Fruit fly (Drosophila melanogaster) whole organism, embryonic: Measurements from ENCODE around the gene CG18766.

ENCODE experiments used
- ATbp ChIP-seq: fragments of 200-800 bp; sonication (Bioruptor generic); optimal IDR thresholded peaks from 2 replicates; lab custom pipeline; 2017; ENCODE audit warnings: missing biosample characterization, mild to moderate bottlenecking, missing genetic modification characterization, missing genetic modification reagents
- B-H2 ChIP-seq: fragments of 200-800 bp; sonication (Bioruptor generic); optimal IDR thresholded peaks from 2 replicates; lab custom pipeline; 2018; ENCODE audit warnings: missing biosample characterization, mild to moderate bottlenecking, missing genetic modification characterization
- BEAF-32 ChIP-seq: fragments of 200-800 bp; sonication (Bioruptor generic); optimal IDR thresholded peaks from 3 replicates; lab custom pipeline; 2017; ENCODE audit warnings: missing biosample characterization, missing genetic modification characterization, mild to moderate bottlenecking, moderate library complexity, missing genetic modification reagents
- BtbVII ChIP-seq: fragments of 200-800 bp; sonication (Bioruptor generic); optimal IDR thresholded peaks from 3 replicates; lab custom pipeline; 2017; ENCODE audit warnings: missing biosample characterization, mild to moderate bottlenecking, missing genetic modification characterization
- CG10565 ChIP-seq: fragments of 200-800 bp; sonication (Bioruptor generic); optimal IDR thresholded peaks from 3 replicates; lab custom pipeline; 2016; ENCODE audit warnings: missing biosample characterization, mild to moderate bottlenecking, missing genetic modification characterization
- CG12744 ChIP-seq: fragments of 200-800 bp; sonication (Bioruptor generic); optimal IDR thresholded peaks from 2 replicates; lab custom pipeline; 2016; ENCODE audit warnings: missing biosample characterization, missing genetic modification characterization
- CG13894 ChIP-seq: fragments of 200-800 bp; sonication (Bioruptor generic); optimal IDR thresholded peaks from 3 replicates; lab custom pipeline; 2018; ENCODE audit warnings: missing biosample characterization, mild to moderate bottlenecking, missing genetic modification characterization, moderate library complexity
- CG14860 ChIP-seq: fragments of 200-800 bp; sonication (Bioruptor generic); IDR thresholded peaks from 3 replicates; pipeline ENCODE4 v1.3.6; 2022; ENCODE audit warnings: missing biosample characterization, missing genetic modification characterization; ENCODE audit not compliant: partially characterized antibody
- CG14965 ChIP-seq: fragments of 200-800 bp; sonication (Bioruptor generic); optimal IDR thresholded peaks from 2 replicates; lab custom pipeline; 2016; ENCODE audit warnings: missing biosample characterization, missing genetic modification characterization, borderline replicate concordance
- CG16863 ChIP-seq: fragments of 200-800 bp; sonication (Bioruptor generic); optimal IDR thresholded peaks from 3 replicates; lab custom pipeline; 2016; ENCODE audit warnings: missing biosample characterization, missing genetic modification characterization
- CG17328 ChIP-seq: fragments of 200-800 bp; sonication (Bioruptor generic); IDR thresholded peaks from 2 replicates; pipeline ENCODE4 v1.3.6; 2022; ENCODE audit warnings: missing biosample characterization, missing genetic modification characterization
- CG30403 ChIP-seq: fragments of 200-800 bp; sonication (Bioruptor generic); optimal IDR thresholded peaks from 3 replicates; lab custom pipeline; 2016; ENCODE audit warnings: missing biosample characterization, missing genetic modification characterization
- CG3281 ChIP-seq: fragments of 200-800 bp; sonication (Bioruptor generic); optimal IDR thresholded peaks from 3 replicates; lab custom pipeline; 2017; ENCODE audit warnings: missing biosample characterization, mild to moderate bottlenecking, missing genetic modification characterization
- CG4282 ChIP-seq: fragments of 200-800 bp; sonication (Bioruptor generic); optimal IDR thresholded peaks from 2 replicates; lab custom pipeline; 2016; ENCODE audit warnings: missing biosample characterization, missing genetic modification characterization
- CG8478 ChIP-seq: fragments of >200 bp; optimal IDR thresholded peaks from 2 replicates; lab custom pipeline; 2018
- D19A ChIP-seq: fragments of 200-800 bp; optimal IDR thresholded peaks from 3 replicates; lab custom pipeline; 2019; ENCODE audit warnings: missing biosample characterization, mild to moderate bottlenecking, missing genetic modification characterization, moderate library complexity
- HmgZ ChIP-seq: fragments of 200-800 bp; sonication (Bioruptor generic); optimal IDR thresholded peaks from 2 replicates; lab custom pipeline; 2018; ENCODE audit warnings: missing biosample characterization, mild to moderate bottlenecking, missing genetic modification characterization
- Hr3 ChIP-seq: fragments of 200-800 bp; sonication (Bioruptor generic); optimal IDR thresholded peaks from 3 replicates; lab custom pipeline; 2016; ENCODE audit warnings: missing biosample characterization, missing genetic modification characterization
- Lhr ChIP-seq: fragments of 200-800 bp; sonication (Bioruptor generic); optimal IDR thresholded peaks from 3 replicates; lab custom pipeline; 2017; ENCODE audit warnings: mild to moderate bottlenecking, missing biosample characterization, missing genetic modification reagents, missing genetic modification characterization
- NC2α ChIP-seq: fragments of 200-800 bp; sonication (Bioruptor generic); optimal IDR thresholded peaks from 2 replicates; lab custom pipeline; 2016; ENCODE audit warnings: missing biosample characterization, missing genetic modification characterization
- Opbp ChIP-seq: fragments of 200-800 bp; sonication (Bioruptor generic); IDR thresholded peaks from 3 replicates; pipeline ENCODE4 v1.3.6; 2022; ENCODE audit warnings: missing biosample characterization, missing genetic modification characterization; ENCODE audit not compliant: partially characterized antibody
- Rfx ChIP-seq: fragments of 200-800 bp; sonication (Bioruptor generic); IDR thresholded peaks from 2 replicates; pipeline ENCODE4 v1.3.6; 2022; ENCODE audit warnings: missing biosample characterization, missing genetic modification characterization
- Sox100B ChIP-seq: fragments of 200-800 bp; sonication (Bioruptor generic); optimal IDR thresholded peaks from 3 replicates; lab custom pipeline; 2018; ENCODE audit warnings: missing biosample characterization, mild to moderate bottlenecking, missing genetic modification characterization
- bigmax ChIP-seq: fragments of 200-800 bp; sonication (Bioruptor generic); optimal IDR thresholded peaks from 2 replicates; lab custom pipeline; 2018; ENCODE audit warnings: missing biosample characterization, mild to moderate bottlenecking, missing genetic modification characterization
- emc ChIP-seq: fragments of 200-800 bp; sonication (Bioruptor generic); optimal IDR thresholded peaks from 2 replicates; lab custom pipeline; 2016; ENCODE audit warnings: missing biosample characterization, missing genetic modification characterization
- fd102C ChIP-seq: fragments of 200-800 bp; sonication (Bioruptor generic); optimal IDR thresholded peaks from 2 replicates; lab custom pipeline; 2018; ENCODE audit warnings: missing biosample characterization, mild to moderate bottlenecking, missing genetic modification characterization, moderate library complexity
- ftz-f1 ChIP-seq: fragments of 200-800 bp; sonication (Bioruptor generic); optimal IDR thresholded peaks from 2 replicates; lab custom pipeline; 2016; ENCODE audit warnings: missing biosample characterization, missing genetic modification characterization
- gro ChIP-seq: fragments of 200-800 bp; sonication (Bioruptor generic); optimal IDR thresholded peaks from 2 replicates; lab custom pipeline; 2016; ENCODE audit warnings: missing biosample characterization, missing genetic modification characterization
- gsb ChIP-seq: fragments of 200-800 bp; sonication (Bioruptor generic); IDR thresholded peaks from 2 replicates; pipeline ENCODE4 v1.3.6; 2022; ENCODE audit warnings: missing biosample characterization, missing genetic modification characterization
- ham ChIP-seq: fragments of 200-800 bp; sonication (Bioruptor generic); IDR thresholded peaks from 2 replicates; pipeline ENCODE4 v1.3.6; 2022; ENCODE audit warnings: missing biosample characterization, missing genetic modification characterization
- hkb ChIP-seq, 2 experiments: fragments of 200-800 bp in 1 of 2; fragments of >200 bp in 1 of 2; sonication (Bioruptor generic) in 1 of 2; IDR thresholded peaks in 1 of 2; optimal IDR thresholded peaks in 1 of 2; 2 replicates each; pipeline versions ENCODE4 v1.3.6 to Lab custom; 2017 to 2022; ENCODE audit warnings: missing biosample characterization in 1 of 2, missing genetic modification characterization in 1 of 2
- jing ChIP-seq: fragments of 200-800 bp; sonication (Bioruptor generic); optimal IDR thresholded peaks from 2 replicates; lab custom pipeline; 2018; ENCODE audit warnings: missing biosample characterization, mild to moderate bottlenecking, missing genetic modification characterization
- knrl ChIP-seq: fragments of 200-800 bp; sonication (Bioruptor generic); IDR thresholded peaks from 3 replicates; pipeline ENCODE4 v1.3.6; 2022; ENCODE audit warnings: missing biosample characterization, missing genetic modification characterization; ENCODE audit not compliant: partially characterized antibody
- lab ChIP-seq: fragments of 200-800 bp; sonication (Bioruptor generic); optimal IDR thresholded peaks from 3 replicates; lab custom pipeline; 2017; ENCODE audit warnings: missing biosample characterization, missing genetic modification characterization, mild to moderate bottlenecking, moderate library complexity, missing genetic modification reagents
- lilli ChIP-seq: fragments of 200-800 bp; sonication (Bioruptor generic); optimal IDR thresholded peaks from 3 replicates; lab custom pipeline; 2016; ENCODE audit warnings: missing biosample characterization, missing genetic modification characterization
- lov ChIP-seq, 2 experiments: fragments of 200-800 bp in 1 of 2; fragments of >200 bp in 1 of 2; sonication (Bioruptor generic) in 1 of 2; IDR thresholded peaks in 1 of 2; optimal IDR thresholded peaks in 1 of 2; 2 replicates in 1 of 2; 3 replicates in 1 of 2; pipeline versions ENCODE4 v1.3.6 to Lab custom; 2017 to 2022; ENCODE audit warnings: missing biosample characterization in 1 of 2, missing genetic modification characterization in 1 of 2
- mirr ChIP-seq: fragments of 200-800 bp; sonication (Bioruptor generic); optimal IDR thresholded peaks from 3 replicates; lab custom pipeline; 2018; ENCODE audit warnings: missing biosample characterization, mild to moderate bottlenecking, missing genetic modification characterization
- pb ChIP-seq: fragments of 200-800 bp; sonication (Bioruptor generic); optimal IDR thresholded peaks from 3 replicates; lab custom pipeline; 2016; ENCODE audit warnings: missing biosample characterization, missing genetic modification characterization
- pnt ChIP-seq: fragments of 200-800 bp; sonication (Bioruptor generic); optimal IDR thresholded peaks from 3 replicates; lab custom pipeline; 2016; ENCODE audit warnings: missing biosample characterization, missing genetic modification characterization
- pum ChIP-seq: fragments of 200-800 bp; sonication (Bioruptor generic); optimal IDR thresholded peaks from 2 replicates; lab custom pipeline; 2016; ENCODE audit warnings: missing biosample characterization, missing genetic modification characterization
- schlank ChIP-seq: fragments of 200-800 bp; sonication (Bioruptor generic); optimal IDR thresholded peaks from 2 replicates; lab custom pipeline; 2018; ENCODE audit warnings: missing biosample characterization, mild to moderate bottlenecking, missing genetic modification characterization
- sob ChIP-seq: fragments of 200-800 bp; sonication (Bioruptor generic); IDR thresholded peaks from 2 replicates; pipeline ENCODE4 v1.3.6; 2022; ENCODE audit warnings: missing biosample characterization, missing genetic modification characterization
- sqz ChIP-seq: fragments of 200-800 bp; sonication (Bioruptor generic); optimal IDR thresholded peaks from 3 replicates; lab custom pipeline; 2018; ENCODE audit warnings: missing biosample characterization, mild to moderate bottlenecking, missing genetic modification characterization
- sr ChIP-seq: fragments of 200-800 bp; sonication (Bioruptor generic); IDR thresholded peaks from 3 replicates; pipeline ENCODE4 v1.3.6; 2022; ENCODE audit warnings: missing biosample characterization, missing genetic modification characterization
- sug ChIP-seq: fragments of 200-800 bp; optimal IDR thresholded peaks from 2 replicates; lab custom pipeline; 2019; ENCODE audit warnings: missing biosample characterization, mild to moderate bottlenecking, missing genetic modification characterization, moderate library complexity
- tio ChIP-seq: fragments of 200-800 bp; sonication (Bioruptor generic); optimal IDR thresholded peaks from 2 replicates; lab custom pipeline; 2017; ENCODE audit warnings: missing biosample characterization, missing genetic modification characterization, inconsistent platforms
- zen ChIP-seq: fragments of 200-800 bp; sonication (Bioruptor generic); optimal IDR thresholded peaks from 3 replicates; lab custom pipeline; 2018; ENCODE audit warnings: missing biosample characterization, mild to moderate bottlenecking, missing genetic modification characterization, moderate library complexity
- zfh2 ChIP-seq: fragments of 200-800 bp; sonication (Bioruptor generic); optimal IDR thresholded peaks from 2 replicates; lab custom pipeline; 2016; ENCODE audit warnings: missing biosample characterization, missing genetic modification characterization

The CG18766 gene

dm6 chr3R:27273118-27274062, 28.3 kb upstream of the CG18766 start, which contains the start of gene CG5934 (continued):
- TF ChIP-seq Hr3 (GFP tag; lab: Kevin White, UChicago) = peak; percentile 22
- TF ChIP-seq lab = peak; percentile 45
- peak; percentile 17 for TF ChIP-seq gro (GFP tag; lab: Kevin White, UChicago)
- TF ChIP-seq emc (GFP tag; lab: Kevin White, UChicago) = no peak
- TF ChIP-seq CG10565 (GFP tag; lab: Kevin White, UChicago) = no peak
- peak; percentile 41 for TF ChIP-seq CG30403 (GFP tag; lab: Kevin White, UChicago)
- TF ChIP-seq NC2α (GFP tag; lab: Kevin White, UChicago) = peak; percentile 8
- TF ChIP-seq knrl (GFP tag; lab: Robert Waterston, UW) = no peak
- no peak for TF ChIP-seq mirr (GFP tag; lab: Kevin White, UChicago)
- TF ChIP-seq fd102C (GFP tag; lab: Kevin White, UChicago) = no peak
- TF ChIP-seq CG13894 (tag; lab: Kevin White, UChicago) = no peak
- peak; percentile 25 for TF ChIP-seq pum
- no peak for TF ChIP-seq pb (GFP tag; lab: Kevin White, UChicago)
- no peak for TF ChIP-seq ham
- TF ChIP-seq ATbp = no peak
- no peak for TF ChIP-seq CG16863 (GFP tag; lab: Kevin White, UChicago)
- peak; percentile 44 for TF ChIP-seq lilli
- TF ChIP-seq schlank (tag; lab: Kevin White, UChicago) = no peak
- TF ChIP-seq Rfx (GFP tag; lab: Robert Waterston, UW) = peak; percentile 67
- peak; percentile 14 for TF ChIP-seq sqz (GFP tag; lab: Kevin White, UChicago)
- TF ChIP-seq bigmax (GFP tag; lab: Kevin White, UChicago) = no peak
- peak; percentile 24 for TF ChIP-seq zen (tag; lab: Kevin White, UChicago)
- peak; percentile 38 for TF ChIP-seq BEAF-32 (GFP tag; lab: Kevin White, UChicago)
- TF ChIP-seq BtbVII (GFP tag; lab: Kevin White, UChicago) = no peak
- TF ChIP-seq Opbp (GFP tag; lab: Robert Waterston, UW) = peak; percentile 54; the same call in 1 of the 3 replicates
- peak; percentile 37 for TF ChIP-seq Lhr (GFP tag; lab: Kevin White, UChicago)
- TF ChIP-seq sob (GFP tag; lab: Robert Waterston, UW) = peak; percentile 42
- TF ChIP-seq sug (tag; lab: Kevin White, UChicago) = peak; percentile 26
- no peak for TF ChIP-seq D19A (tag; lab: Kevin White, UChicago)
- TF ChIP-seq CG14965 (GFP tag; lab: Kevin White, UChicago) = no peak
- no peak for TF ChIP-seq pnt (GFP tag; lab: Kevin White, UChicago)
- peak; percentile 25 for TF ChIP-seq CG4282
- no peak for TF ChIP-seq CG17328 (GFP tag; lab: Robert Waterston, UW)
- TF ChIP-seq HmgZ (tag; lab: Kevin White, UChicago) = peak; percentile 27
- no peak for TF ChIP-seq CG12744 (GFP tag; lab: Kevin White, UChicago)
- TF ChIP-seq ftz-f1 (GFP tag; lab: Kevin White, UChicago) = no peak
- no peak for TF ChIP-seq hkb (optimal IDR thresholded peaks at IDR 0.05; lab: Kevin White, UChicago)
- TF ChIP-seq hkb (GFP tag; IDR thresholded peaks at IDR 0.05; lab: Robert Waterston, UW) = no peak
- peak; percentile 29 for TF ChIP-seq CG3281 (GFP tag; lab: Kevin White, UChicago)
- no peak for TF ChIP-seq gsb
- TF ChIP-seq lov (optimal IDR thresholded peaks at IDR 0.05; lab: Kevin White, UChicago) = no peak
- TF ChIP-seq lov (GFP tag; IDR thresholded peaks at IDR 0.05; lab: Robert Waterston, UW) = no peak
- peak; percentile 59 for TF ChIP-seq B-H2 (GFP tag; lab: Kevin White, UChicago)
- TF ChIP-seq zfh2 = peak; percentile 67
- peak; percentile 34 for TF ChIP-seq Sox100B
- no peak for TF ChIP-seq CG14860 (GFP tag; lab: Robert Waterston, UW)
- TF ChIP-seq CG8478 (lab: Kevin White, UChicago) = no peak
- TF ChIP-seq jing (GFP tag; lab: Kevin White, UChicago) = no peak
- TF ChIP-seq tio (GFP tag; lab: Kevin White, UChicago) = no peak
- TF ChIP-seq sr (GFP tag; lab: Robert Waterston, UW) = no peak
